Fruit fly (Drosophila melanogaster) whole organism, adult: Measurements from ENCODE around the gene Tao.
A peak's percentile ranks its signal among the peaks of the same experiment; 100 is the strongest.

Experiments
- CG11617 ChIP-seq: fragments of 200-800 bp; sonication (Bioruptor generic); optimal IDR thresholded peaks from 2 replicates; lab custom pipeline; 2017; ENCODE audit warnings: mild to moderate bottlenecking, missing biosample characterization, missing genetic modification reagents, missing genetic modification characterization
- CG12768 ChIP-seq: fragments of 200-800 bp; sonication (Bioruptor generic); optimal IDR thresholded peaks from 2 replicates; lab custom pipeline; 2017; ENCODE audit warnings: missing biosample characterization, missing genetic modification characterization, mild to moderate bottlenecking, moderate library complexity, missing genetic modification reagents
- CG14711 ChIP-seq: fragments of 200-800 bp; sonication (Bioruptor generic); optimal IDR thresholded peaks from 2 replicates; lab custom pipeline; 2018; ENCODE audit warnings: missing biosample characterization, mild to moderate bottlenecking, missing genetic modification characterization, moderate library complexity
- CG1620 ChIP-seq: fragments of 200-800 bp; sonication (Bioruptor generic); optimal IDR thresholded peaks from 2 replicates; lab custom pipeline; 2016; ENCODE audit warnings: missing biosample characterization, missing genetic modification characterization
- CG33017 ChIP-seq: fragments of 200-800 bp; sonication (Bioruptor generic); optimal IDR thresholded peaks from 2 replicates; lab custom pipeline; 2018; ENCODE audit warnings: missing biosample characterization, mild to moderate bottlenecking, missing genetic modification characterization, moderate library complexity
- CG7045 ChIP-seq: fragments of 200-800 bp; sonication (Bioruptor generic); optimal IDR thresholded peaks from 2 replicates; lab custom pipeline; 2017; ENCODE audit warnings: missing biosample characterization, mild to moderate bottlenecking, missing genetic modification characterization
- CG7101 ChIP-seq: fragments of 200-800 bp; sonication (Bioruptor generic); optimal IDR thresholded peaks from 2 replicates; lab custom pipeline; 2018; ENCODE audit warnings: missing biosample characterization, mild to moderate bottlenecking, missing genetic modification characterization, moderate library complexity
- Clk ChIP-seq: fragments of 200-800 bp; sonication (Bioruptor generic); optimal IDR thresholded peaks from 2 replicates; lab custom pipeline; 2017; ENCODE audit warnings: missing biosample characterization, missing genetic modification characterization
- Crg-1 ChIP-seq: fragments of 200-800 bp; sonication (Bioruptor generic); optimal IDR thresholded peaks from 2 replicates; lab custom pipeline; 2016; ENCODE audit warnings: missing biosample characterization, missing genetic modification characterization
- Hr96 ChIP-seq: fragments of 200-800 bp; sonication (Bioruptor generic); optimal IDR thresholded peaks from 2 replicates; lab custom pipeline; 2016; ENCODE audit warnings: missing biosample characterization, missing genetic modification characterization
- Mnt ChIP-seq: fragments of 200-800 bp; sonication (Bioruptor generic); optimal IDR thresholded peaks from 2 replicates; lab custom pipeline; 2016; ENCODE audit warnings: missing biosample characterization, mild to moderate bottlenecking, missing genetic modification characterization
- bab1 ChIP-seq: fragments of 200-800 bp; sonication (Bioruptor generic); optimal IDR thresholded peaks from 3 replicates; lab custom pipeline; 2019; ENCODE audit warnings: missing biosample characterization, mild to moderate bottlenecking, missing genetic modification characterization, moderate library complexity
- cic ChIP-seq: fragments of 200-800 bp; sonication (Bioruptor generic); optimal IDR thresholded peaks from 2 replicates; lab custom pipeline; 2017; ENCODE audit warnings: missing biosample characterization, mild to moderate bottlenecking, missing genetic modification characterization, moderate library complexity
- cnc ChIP-seq, 2 experiments: fragments of >200 bp; optimal IDR thresholded peaks; 2 replicates each; lab custom pipeline; 2017
- kay ChIP-seq: fragments of 200-800 bp; sonication (Bioruptor generic); peaks from one replicate; lab custom pipeline; 2016; ENCODE audit warnings: missing biosample characterization, missing genetic modification characterization, borderline replicate concordance
- ovo ChIP-seq: fragments of 200-800 bp; sonication (Bioruptor generic); optimal IDR thresholded peaks from 2 replicates; lab custom pipeline; 2016; ENCODE audit warnings: missing biosample characterization, missing genetic modification characterization
- pad ChIP-seq: fragments of 200-800 bp; sonication (Bioruptor generic); optimal IDR thresholded peaks from 3 replicates; lab custom pipeline; 2017; ENCODE audit warnings: missing biosample characterization, missing genetic modification characterization, mild to moderate bottlenecking, moderate library complexity, missing genetic modification reagents
- tj ChIP-seq: fragments of 200-800 bp; sonication (Bioruptor generic); optimal IDR thresholded peaks from 3 replicates; lab custom pipeline; 2017; ENCODE audit warnings: missing biosample characterization, mild to moderate bottlenecking, missing genetic modification characterization, moderate library complexity
- toe ChIP-seq: fragments of 200-800 bp; sonication (Bioruptor generic); optimal IDR thresholded peaks from 2 replicates; lab custom pipeline; 2016; ENCODE audit warnings: missing biosample characterization, missing genetic modification characterization

Tao gene

dm6 chrX:19611226-19611625 lies 31.6 kb upstream of the Tao start, which contains the start of the genes Shawn and Tyler:
Gene Shawn, plus strand, starts transcription at chrX:19611526.
Gene Tyler, plus strand, starts transcription at chrX:19611526.
- TF ChIP-seq bab1 (GFP tag; lab: Kevin White, UChicago), result no peak
- TF ChIP-seq pad (GFP tag; lab: Kevin White, UChicago), result no peak
- no peak for TF ChIP-seq ovo (GFP tag; lab: Kevin White, UChicago)
- no peak for TF ChIP-seq Mnt (GFP tag; lab: Kevin White, UChicago)
- no peak for TF ChIP-seq Hr96 (GFP tag; lab: Kevin White, UChicago)
- TF ChIP-seq cnc (optimal IDR thresholded peaks at IDR 0.05; lab: Kevin White, UChicago), result no peak
- TF ChIP-seq cic (GFP tag; lab: Kevin White, UChicago), result no peak
- no peak for TF ChIP-seq CG7045
- TF ChIP-seq CG33017 (tag; lab: Kevin White, UChicago), result no peak
- TF ChIP-seq toe (GFP tag; lab: Kevin White, UChicago), result no peak
- TF ChIP-seq CG11617 (GFP tag; lab: Kevin White, UChicago), result no peak
- TF ChIP-seq CG1620 (GFP tag; lab: Kevin White, UChicago), result no peak
- TF ChIP-seq CG12768, result no peak
- no peak for TF ChIP-seq tj (GFP tag; lab: Kevin White, UChicago)
- no peak for TF ChIP-seq Clk (GFP tag; lab: Kevin White, UChicago)
- no peak for TF ChIP-seq CG14711
- no peak for TF ChIP-seq kay (GFP tag; lab: Kevin White, UChicago)

dm6 chrX:19608042-19608609 lies 28.5 kb upstream of the Tao start:
- TF ChIP-seq Hr96 (GFP tag; lab: Kevin White, UChicago) (no peak), pad (GFP tag; lab: Kevin White, UChicago) (peak; percentile 41), Mnt (GFP tag; lab: Kevin White, UChicago) (peak; percentile 61), Crg-1 (GFP tag; lab: Kevin White, UChicago) (no peak), ovo (GFP tag; lab: Kevin White, UChicago) (no peak), kay (GFP tag; lab: Kevin White, UChicago) (no peak), CG11617 (GFP tag; lab: Kevin White, UChicago) (no peak), CG33017 (tag; lab: Kevin White, UChicago) (no peak), CG1620 (GFP tag; lab: Kevin White, UChicago) (no peak), Clk (GFP tag; lab: Kevin White, UChicago) (no peak)

- TF ChIP-seq tj (GFP tag; lab: Kevin White, UChicago) (no peak), cnc (optimal IDR thresholded peaks at IDR 0.05; lab: Kevin White, UChicago) (peak in 1 of 2 experiments; percentile 44)
These were observed 27.4 kb upstream of the Tao start for dm6 chrX:19606971-19607370.

dm6 chrX:19606558-19606957 lies 27.0 kb upstream of the Tao start:
- TF ChIP-seq CG12768, result no peak
- no peak for TF ChIP-seq tj (GFP tag; lab: Kevin White, UChicago)
- TF ChIP-seq pad (GFP tag; lab: Kevin White, UChicago), result no peak
- no peak for TF ChIP-seq CG11617 (GFP tag; lab: Kevin White, UChicago)
- no peak for TF ChIP-seq CG1620 (GFP tag; lab: Kevin White, UChicago)
- no peak for TF ChIP-seq toe (GFP tag; lab: Kevin White, UChicago)
- TF ChIP-seq kay (GFP tag; lab: Kevin White, UChicago), result no peak
- TF ChIP-seq Crg-1 (GFP tag; lab: Kevin White, UChicago), result no peak

dm6 chrX:19605915-19606314 lies 26.3 kb upstream of the Tao start:
- no peak for TF ChIP-seq CG1620 (GFP tag; lab: Kevin White, UChicago)
- TF ChIP-seq Crg-1 (GFP tag; lab: Kevin White, UChicago), result no peak
- TF ChIP-seq Hr96 (GFP tag; lab: Kevin White, UChicago), result no peak
- no peak for TF ChIP-seq CG7045
- TF ChIP-seq CG11617 (GFP tag; lab: Kevin White, UChicago), result no peak
- TF ChIP-seq pad (GFP tag; lab: Kevin White, UChicago), result peak; percentile 51
- no peak for TF ChIP-seq cic (GFP tag; lab: Kevin White, UChicago)
- no peak for TF ChIP-seq kay (GFP tag; lab: Kevin White, UChicago)
- TF ChIP-seq CG7101 (tag; lab: Kevin White, UChicago), result no peak
- no peak for TF ChIP-seq toe (GFP tag; lab: Kevin White, UChicago)
- no peak for TF ChIP-seq Mnt (GFP tag; lab: Kevin White, UChicago)
- TF ChIP-seq ovo (GFP tag; lab: Kevin White, UChicago), result peak; percentile 96
- no peak for TF ChIP-seq bab1 (GFP tag; lab: Kevin White, UChicago)
- no peak for TF ChIP-seq CG14711

dm6 chrX:19604997-19605396 lies 25.4 kb upstream of the Tao start, which contains the start of gene CG14207:
Gene CG14207, plus strand, starts transcription at chrX:19605199.
- peak; percentile 17 for TF ChIP-seq CG12768
- TF ChIP-seq CG1620 (GFP tag; lab: Kevin White, UChicago), result peak; percentile 55
- TF ChIP-seq CG7101 (tag; lab: Kevin White, UChicago), result peak; percentile 44
- peak; percentile 68 for TF ChIP-seq bab1 (GFP tag; lab: Kevin White, UChicago)
- TF ChIP-seq tj (GFP tag; lab: Kevin White, UChicago), result peak; percentile 20
- TF ChIP-seq kay (GFP tag; lab: Kevin White, UChicago), result no peak
- no peak for TF ChIP-seq toe (GFP tag; lab: Kevin White, UChicago)
- peak; percentile 16 for TF ChIP-seq cic (GFP tag; lab: Kevin White, UChicago)
- no peak for TF ChIP-seq Hr96 (GFP tag; lab: Kevin White, UChicago)
- no peak for TF ChIP-seq CG11617 (GFP tag; lab: Kevin White, UChicago)
- peak; percentile 16 for TF ChIP-seq Crg-1 (GFP tag; lab: Kevin White, UChicago)
- peak; percentile 7 for TF ChIP-seq ovo (GFP tag; lab: Kevin White, UChicago)
- peak; percentile 59 for TF ChIP-seq Mnt (GFP tag; lab: Kevin White, UChicago)
